Fruit fly (Drosophila melanogaster) whole organism, embryonic: ENCODE results near the gene CG32036.

Source experiments
- Adf1 ChIP-seq: fragments of 200-800 bp; sonication (Bioruptor generic); IDR thresholded peaks from 2 replicates; pipeline ENCODE4 v1.3.6; 2022; ENCODE audit warnings: missing biosample characterization, missing genetic modification characterization
- Atf6 ChIP-seq: fragments of 200-800 bp; sonication (Bioruptor generic); IDR thresholded peaks from 2 replicates; pipeline ENCODE4 v1.3.6; 2022; ENCODE audit warnings: missing biosample characterization, missing genetic modification characterization
- CG11093 ChIP-seq: fragments of 200-800 bp; sonication (Bioruptor generic); IDR thresholded peaks from 3 replicates; pipeline ENCODE4 v1.3.6; 2022; ENCODE audit warnings: missing biosample characterization, missing genetic modification characterization
- CG11398 ChIP-seq: fragments of 200-800 bp; sonication (Bioruptor generic); optimal IDR thresholded peaks from 2 replicates; lab custom pipeline; 2016; ENCODE audit warnings: missing biosample characterization, missing genetic modification characterization
- CG12071 ChIP-seq: fragments of 200-800 bp; sonication (Bioruptor generic); optimal IDR thresholded peaks from 3 replicates; lab custom pipeline; 2018; ENCODE audit warnings: missing biosample characterization, mild to moderate bottlenecking, missing genetic modification characterization
- CG14014 ChIP-seq: fragments of 200-800 bp; sonication (Bioruptor generic); IDR thresholded peaks from 2 replicates; pipeline ENCODE4 v1.3.6; 2022; ENCODE audit warnings: missing biosample characterization, missing genetic modification characterization
- CG15073 ChIP-seq: fragments of 200-800 bp; sonication (Bioruptor generic); optimal IDR thresholded peaks from 2 replicates; lab custom pipeline; 2016; ENCODE audit warnings: missing biosample characterization, missing genetic modification characterization
- CG16815 ChIP-seq: fragments of 200-800 bp; sonication (Bioruptor generic); optimal IDR thresholded peaks from 3 replicates; lab custom pipeline; 2017; ENCODE audit warnings: missing biosample characterization, mild to moderate bottlenecking, missing genetic modification characterization
- CG17328 ChIP-seq: fragments of 200-800 bp; sonication (Bioruptor generic); IDR thresholded peaks from 2 replicates; pipeline ENCODE4 v1.3.6; 2022; ENCODE audit warnings: missing biosample characterization, missing genetic modification characterization
- CG32767 ChIP-seq: fragments of 200-800 bp; sonication (Bioruptor generic); IDR thresholded peaks from 2 replicates; pipeline ENCODE4 v1.3.6; 2022; ENCODE audit warnings: missing biosample characterization, missing genetic modification characterization
- CG33557 ChIP-seq: fragments of 200-800 bp; sonication (Bioruptor generic); optimal IDR thresholded peaks from 2 replicates; lab custom pipeline; 2019; ENCODE audit warnings: missing biosample characterization, mild to moderate bottlenecking, missing genetic modification characterization, moderate library complexity
- CG42726 ChIP-seq: fragments of 200-800 bp; sonication (Bioruptor generic); IDR thresholded peaks from 2 replicates; pipeline ENCODE4 v1.3.6; 2022; ENCODE audit warnings: missing biosample characterization, missing genetic modification characterization; ENCODE audit not compliant: partially characterized antibody
- CG6654 ChIP-seq: fragments of 200-800 bp; sonication (Bioruptor generic); optimal IDR thresholded peaks from 2 replicates; lab custom pipeline; 2017; ENCODE audit warnings: missing biosample characterization, mild to moderate bottlenecking, missing genetic modification characterization
- CG7357 ChIP-seq: fragments of 200-800 bp; sonication (Bioruptor generic); IDR thresholded peaks from 3 replicates; pipeline ENCODE4 v1.3.6; 2022; ENCODE audit warnings: missing biosample characterization, missing genetic modification characterization
- CG7372 ChIP-seq: fragments of 200-800 bp; sonication (Bioruptor generic); IDR thresholded peaks from 2 replicates; pipeline ENCODE4 v1.3.6; 2022; ENCODE audit warnings: missing biosample characterization, missing genetic modification characterization
- CG8089 ChIP-seq: fragments of 200-800 bp; sonication (Bioruptor generic); optimal IDR thresholded peaks from 3 replicates; lab custom pipeline; 2016; ENCODE audit warnings: missing biosample characterization, missing genetic modification characterization
- D19B ChIP-seq: fragments of 200-800 bp; sonication (Bioruptor generic); optimal IDR thresholded peaks from 2 replicates; lab custom pipeline; 2017; ENCODE audit warnings: missing biosample characterization, mild to moderate bottlenecking, missing genetic modification characterization
- Ets65A ChIP-seq: fragments of 200-800 bp; sonication (Bioruptor generic); peaks from one replicate; lab custom pipeline; 2016; ENCODE audit warnings: missing biosample characterization, missing genetic modification characterization
- GATAe ChIP-seq: fragments of 200-800 bp; sonication (Bioruptor generic); conservative IDR thresholded peaks from 2 replicates; pipeline ENCODE4 v1.3.6; 2022; ENCODE audit warnings: missing biosample characterization, missing genetic modification characterization
- HLH4C ChIP-seq: fragments of 200-800 bp; sonication (Bioruptor generic); IDR thresholded peaks from 3 replicates; pipeline ENCODE4 v1.3.6; 2022; ENCODE audit warnings: missing biosample characterization, missing genetic modification characterization; ENCODE audit not compliant: partially characterized antibody
- HmgZ ChIP-seq: fragments of 200-800 bp; sonication (Bioruptor generic); optimal IDR thresholded peaks from 2 replicates; lab custom pipeline; 2018; ENCODE audit warnings: missing biosample characterization, mild to moderate bottlenecking, missing genetic modification characterization
- Hr78 ChIP-seq, 2 experiments: fragments of 200-800 bp in 1 of 2; fragments of >200 bp in 1 of 2; sonication (Bioruptor generic) in 1 of 2; optimal IDR thresholded peaks; 2 replicates each; lab custom pipeline; 2017 to 2019; ENCODE audit warnings: missing biosample characterization in 2 of 2, missing genetic modification characterization in 2 of 2, mild to moderate bottlenecking in 1 of 2, moderate library complexity in 1 of 2
- Lhr ChIP-seq: fragments of 200-800 bp; sonication (Bioruptor generic); optimal IDR thresholded peaks from 3 replicates; lab custom pipeline; 2017; ENCODE audit warnings: mild to moderate bottlenecking, missing biosample characterization, missing genetic modification reagents, missing genetic modification characterization
- NC2α ChIP-seq: fragments of 200-800 bp; sonication (Bioruptor generic); optimal IDR thresholded peaks from 2 replicates; lab custom pipeline; 2016; ENCODE audit warnings: missing biosample characterization, missing genetic modification characterization
- Rx ChIP-seq: fragments of 200-800 bp; sonication (Bioruptor generic); IDR thresholded peaks from 2 replicates; pipeline ENCODE4 v1.3.6; 2022; ENCODE audit warnings: missing biosample characterization, missing genetic modification characterization
- TFAM ChIP-seq: fragments of 200-800 bp; sonication (Bioruptor generic); optimal IDR thresholded peaks from 2 replicates; lab custom pipeline; 2017; ENCODE audit warnings: missing biosample characterization, missing genetic modification characterization, inconsistent platforms
- aop ChIP-seq: fragments of 200-800 bp; sonication (Bioruptor generic); IDR thresholded peaks from 2 replicates; pipeline ENCODE4 v1.3.6; 2022; ENCODE audit warnings: missing biosample characterization, missing genetic modification characterization
- bcd ChIP-seq: fragments of 200-800 bp; sonication (Bioruptor generic); optimal IDR thresholded peaks from 2 replicates; lab custom pipeline; 2017; ENCODE audit warnings: missing biosample characterization, mild to moderate bottlenecking, missing genetic modification characterization
- chm ChIP-seq: fragments of 200-800 bp; sonication (Bioruptor generic); IDR thresholded peaks from 2 replicates; pipeline ENCODE4 v1.3.6; 2022; ENCODE audit warnings: missing biosample characterization, missing genetic modification characterization
- corto ChIP-seq: fragments of 200-800 bp; sonication (Bioruptor generic); optimal IDR thresholded peaks from 2 replicates; lab custom pipeline; 2016; ENCODE audit warnings: missing biosample characterization, mild to moderate bottlenecking, missing genetic modification characterization, moderate library complexity
- dan ChIP-seq: fragments of 200-800 bp; sonication (Bioruptor generic); IDR thresholded peaks from 2 replicates; pipeline ENCODE4 v1.3.6; 2022; ENCODE audit warnings: missing biosample characterization, missing genetic modification characterization
- dysf ChIP-seq: fragments of 200-800 bp; sonication (Bioruptor generic); IDR thresholded peaks from 3 replicates; pipeline ENCODE4 v1.3.6; 2022; ENCODE audit warnings: missing biosample characterization, missing genetic modification characterization
- hbn ChIP-seq: fragments of 200-800 bp; sonication (Bioruptor generic); IDR thresholded peaks from 2 replicates; pipeline ENCODE4 v1.3.6; 2022; ENCODE audit warnings: missing biosample characterization, missing genetic modification characterization; ENCODE audit not compliant: partially characterized antibody
- ind ChIP-seq: fragments of 200-800 bp; sonication (Bioruptor generic); optimal IDR thresholded peaks from 3 replicates; lab custom pipeline; 2016; ENCODE audit warnings: missing biosample characterization, missing genetic modification characterization
- jigr1 ChIP-seq: fragments of 200-800 bp; sonication (Bioruptor generic); IDR thresholded peaks from 3 replicates; pipeline ENCODE4 v1.3.6; 2022; ENCODE audit warnings: missing biosample characterization, missing genetic modification characterization
- jing ChIP-seq: fragments of 200-800 bp; sonication (Bioruptor generic); optimal IDR thresholded peaks from 2 replicates; lab custom pipeline; 2018; ENCODE audit warnings: missing biosample characterization, mild to moderate bottlenecking, missing genetic modification characterization
- kah ChIP-seq: fragments of 200-800 bp; sonication (Bioruptor generic); optimal IDR thresholded peaks from 2 replicates; lab custom pipeline; 2018; ENCODE audit warnings: missing biosample characterization, mild to moderate bottlenecking, missing genetic modification characterization
- luna ChIP-seq: fragments of 200-800 bp; sonication (Bioruptor generic); optimal IDR thresholded peaks from 2 replicates; lab custom pipeline; 2016; ENCODE audit warnings: missing biosample characterization, missing genetic modification characterization
- mam ChIP-seq: fragments of 200-800 bp; sonication (Bioruptor generic); optimal IDR thresholded peaks from 3 replicates; lab custom pipeline; 2016; ENCODE audit warnings: missing biosample characterization, missing genetic modification characterization
- mirr ChIP-seq: fragments of 200-800 bp; sonication (Bioruptor generic); optimal IDR thresholded peaks from 3 replicates; lab custom pipeline; 2018; ENCODE audit warnings: missing biosample characterization, mild to moderate bottlenecking, missing genetic modification characterization
- pan ChIP-seq, 4 experiments: fragments of >200 bp in 3 of 4; fragments of 200-800 bp in 1 of 4; sonication (Bioruptor generic) in 1 of 4; optimal IDR thresholded peaks in 3 of 4; IDR thresholded peaks in 1 of 4; 2 replicates each; pipeline versions ENCODE4 v1.3.6 to Lab custom; 2017 to 2022; ENCODE audit warnings: missing biosample characterization in 2 of 4, missing genetic modification characterization in 2 of 4, mixed read lengths in 1 of 4
- pho ChIP-seq: fragments of 200-800 bp; sonication (Bioruptor generic); optimal IDR thresholded peaks from 2 replicates; lab custom pipeline; 2016; ENCODE audit warnings: missing biosample characterization, missing genetic modification characterization
- pzg ChIP-seq: fragments of 200-800 bp; sonication (Bioruptor generic); optimal IDR thresholded peaks from 3 replicates; lab custom pipeline; 2018; ENCODE audit warnings: missing biosample characterization, mild to moderate bottlenecking, missing genetic modification characterization, moderate library complexity
- schlank ChIP-seq: fragments of 200-800 bp; sonication (Bioruptor generic); optimal IDR thresholded peaks from 2 replicates; lab custom pipeline; 2018; ENCODE audit warnings: missing biosample characterization, mild to moderate bottlenecking, missing genetic modification characterization
- shn ChIP-seq: fragments of 200-800 bp; sonication (Bioruptor generic); optimal IDR thresholded peaks from 3 replicates; lab custom pipeline; 2016; ENCODE audit warnings: missing biosample characterization, missing genetic modification characterization
- slbo ChIP-seq: fragments of 200-800 bp; sonication (Bioruptor generic); IDR thresholded peaks from 2 replicates; pipeline ENCODE4 v1.3.6; 2022; ENCODE audit warnings: missing biosample characterization, missing genetic modification characterization
- tna ChIP-seq: fragments of 200-800 bp; sonication (Bioruptor generic); IDR thresholded peaks from 2 replicates; pipeline ENCODE4 v1.3.6; 2022; ENCODE audit warnings: missing biosample characterization, missing genetic modification characterization; ENCODE audit not compliant: partially characterized antibody
- trem ChIP-seq: fragments of 200-800 bp; optimal IDR thresholded peaks from 3 replicates; lab custom pipeline; 2019; ENCODE audit warnings: missing biosample characterization, mild to moderate bottlenecking, missing genetic modification characterization, moderate library complexity
- vfl ChIP-seq: fragments of 200-800 bp; sonication (Bioruptor generic); optimal IDR thresholded peaks from 2 replicates; lab custom pipeline; 2016; ENCODE audit warnings: missing biosample characterization, missing genetic modification characterization
- z ChIP-seq: fragments of 200-800 bp; sonication (Bioruptor generic); IDR thresholded peaks from 3 replicates; pipeline ENCODE4 v1.3.6; 2022; ENCODE audit warnings: missing biosample characterization, missing genetic modification characterization

Gene CG32036

DNA sequence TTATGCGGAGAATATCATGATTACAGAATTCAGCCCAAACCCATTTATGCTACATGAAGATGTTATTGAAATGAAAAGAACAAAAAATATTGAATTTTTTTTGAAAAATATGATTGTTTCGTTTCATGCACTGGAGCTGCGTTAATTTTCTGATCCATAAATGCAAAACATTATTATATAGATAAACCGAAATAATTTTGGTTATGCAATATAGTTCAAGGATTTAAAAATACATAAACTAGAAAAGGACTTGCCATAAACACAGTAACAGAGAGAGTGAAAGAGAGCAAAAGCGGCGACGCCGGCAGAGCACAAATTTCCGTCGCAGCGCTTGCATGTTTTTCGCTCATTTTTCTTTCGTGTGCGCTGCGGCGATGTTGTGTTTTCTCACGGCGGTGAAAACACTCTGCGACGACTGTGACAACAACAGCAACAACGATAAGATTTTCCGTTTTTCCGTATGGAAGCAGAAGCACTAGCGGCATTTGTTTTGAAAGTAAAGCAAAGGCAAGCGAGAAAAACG lies 26.7 kb downstream of the CG32036 start (continued):
- TF ChIP-seq z (GFP tag; lab: Robert Waterston, UW) (no peak; the same call in 2 of the 3 replicates), dan (no peak), NC2α (GFP tag; lab: Kevin White, UChicago) (peak; percentile 68), pan (optimal IDR thresholded peaks at IDR 0.05; lab: Kevin White, UChicago) (no peak), pan (GFP tag; optimal IDR thresholded peaks at IDR 0.05 in 1 of 2, IDR thresholded peaks at IDR 0.05 in 1 of 2) (peak in 1 of 2 experiments; percentile 76), corto (peak; percentile 56), hbn (GFP tag; lab: Robert Waterston, UW) (no peak), CG12071 (peak; percentile 84), CG16815 (GFP tag; lab: Kevin White, UChicago) (peak; percentile 70), CG6654 (GFP tag; lab: Kevin White, UChicago) (peak; percentile 64), CG11093 (GFP tag; lab: Robert Waterston, UW) (0 out of 3 replicates have a peak, but pooled peaks have one; percentile 26), pzg (GFP tag; lab: Kevin White, UChicago) (no peak), jigr1 (0 out of 3 replicates have a peak, but pooled peaks have one; percentile 30), dysf (GFP tag; lab: Robert Waterston, UW) (peak; percentile 82), GATAe (GFP tag; lab: Robert Waterston, UW) (no peak), CG32767 (peak; percentile 78), chm (GFP tag; lab: Robert Waterston, UW) (peak; percentile 60), mirr (peak; percentile 45), bcd (peak; percentile 83), CG42726 (GFP tag; lab: Robert Waterston, UW) (no peak; the same call in 1 of the 2 replicates), HmgZ (peak; percentile 88), Atf6 (GFP tag; lab: Robert Waterston, UW) (peak; percentile 73; the same call in 1 of the 2 replicates), aop (GFP tag; lab: Robert Waterston, UW) (no peak), TFAM (GFP tag; lab: Kevin White, UChicago) (peak; percentile 50), jing (peak; percentile 24), tna (GFP tag; lab: Robert Waterston, UW) (no peak), CG33557 (GFP tag; lab: Kevin White, UChicago) (peak; percentile 92), Ets65A (GFP tag; lab: Kevin White, UChicago) (no peak), vfl (GFP tag; lab: Kevin White, UChicago) (peak; percentile 35), CG17328 (GFP tag; lab: Robert Waterston, UW) (peak; percentile 79), CG7357 (peak; percentile 64; the same call in 2 of the 3 replicates), HLH4C (no peak), Adf1 (GFP tag; lab: Robert Waterston, UW) (peak; percentile 83), CG15073 (GFP tag; lab: Kevin White, UChicago) (no peak), slbo (GFP tag; lab: Robert Waterston, UW) (peak; percentile 70), Rx (GFP tag; lab: Robert Waterston, UW) (peak; percentile 69), trem (tag; lab: Kevin White, UChicago) (peak; percentile 91), Hr78 (GFP tag; optimal IDR thresholded peaks at IDR 0.05; lab: Kevin White, UChicago) (peak in 1 of 2 experiments; percentile 71), shn (GFP tag; lab: Kevin White, UChicago) (peak; percentile 69), D19B (GFP tag; lab: Kevin White, UChicago) (peak; percentile 72), CG14014 (peak; percentile 78), luna (peak; percentile 36), CG11398 (peak; percentile 71), ind (GFP tag; lab: Kevin White, UChicago) (peak; percentile 65), CG8089 (GFP tag; lab: Kevin White, UChicago) (peak; percentile 29), schlank (tag; lab: Kevin White, UChicago) (peak; percentile 72), CG7372 (GFP tag; lab: Robert Waterston, UW) (peak; percentile 71; the same call in 1 of the 2 replicates), pho (GFP tag; lab: Kevin White, UChicago) (peak; percentile 81), mam (GFP tag; lab: Kevin White, UChicago) (peak; percentile 63), Lhr (GFP tag; lab: Kevin White, UChicago) (peak; percentile 75), kah (peak; percentile 42)
